Fruit fly (Drosophila melanogaster): ENCODE measurements around the gene RpS3.

RpS3 gene

DNA sequence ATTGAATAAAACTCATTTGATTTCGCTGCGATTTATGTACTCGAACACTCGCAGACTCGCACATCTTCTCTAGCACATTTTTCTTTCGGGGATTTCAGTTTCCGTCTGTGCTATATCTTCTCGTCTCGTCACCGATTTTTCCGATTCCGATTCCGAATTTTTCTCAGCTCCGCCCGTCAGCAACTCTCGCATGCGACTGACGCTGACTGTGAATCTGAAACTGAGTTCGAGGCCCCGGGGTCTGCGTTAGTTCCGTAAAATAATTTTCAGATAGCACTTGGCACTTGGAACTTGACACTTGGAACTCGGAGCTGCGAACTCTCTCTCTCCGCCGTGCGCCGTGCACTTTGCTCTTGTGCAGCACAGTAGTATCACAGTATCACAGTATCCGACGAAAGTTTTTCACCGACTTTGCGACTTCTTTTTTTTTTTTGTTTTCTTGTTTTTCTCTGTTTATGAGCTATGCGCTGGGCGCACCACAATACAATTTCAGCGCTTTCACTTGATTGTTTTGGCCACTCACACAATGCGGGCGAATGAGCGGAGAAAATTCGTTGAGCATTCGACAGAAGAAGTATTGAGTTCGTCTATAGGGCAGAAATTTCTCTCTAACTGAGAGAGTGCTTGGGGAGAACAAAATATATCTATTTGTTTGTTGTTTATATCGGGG lies 26.1 kb downstream of the RpS3 start, which contains the start of gene CG4393 (continued):
- TF ChIP-seq CG6854 (GFP tag; optimal IDR thresholded peaks at IDR 0.05) (peak; percentile 40), CG3032 (tag; optimal IDR thresholded peaks at IDR 0.05) (no peak), fd59A (GFP tag; optimal IDR thresholded peaks at IDR 0.05) (no peak), CG34406 (GFP tag; optimal IDR thresholded peaks at IDR 0.05) (no peak), Ets96B (tag; optimal IDR thresholded peaks at IDR 0.05) (no peak), Eip78C (GFP tag) (peak; percentile 66), acj6 (GFP tag; optimal IDR thresholded peaks at IDR 0.05) (no peak), esn (GFP tag; optimal IDR thresholded peaks at IDR 0.05) (no peak), Gug (GFP tag; IDR thresholded peaks at IDR 0.05) (no peak), achi (GFP tag; optimal IDR thresholded peaks at IDR 0.05) (no peak), CG16779 (tag; optimal IDR thresholded peaks at IDR 0.05) (peak; percentile 23), CG32006 (GFP tag; optimal IDR thresholded peaks at IDR 0.05) (peak; percentile 36), Sox102F (GFP tag; optimal IDR thresholded peaks at IDR 0.05) (no peak), CG6276 (GFP tag; optimal IDR thresholded peaks at IDR 0.05) (peak; percentile 77), Eip75B (GFP tag; optimal IDR thresholded peaks at IDR 0.05) (no peak), CG8319 (GFP tag; optimal IDR thresholded peaks at IDR 0.05) (no peak), dsx (GFP tag; optimal IDR thresholded peaks at IDR 0.05; ENCODE audit: poor library complexity, severe bottlenecking) (no peak), CG7368 (GFP tag; optimal IDR thresholded peaks at IDR 0.05) (no peak), CG15336 (GFP tag; IDR thresholded peaks at IDR 0.05) (peak; percentile 73), Hr38 (GFP tag; optimal IDR thresholded peaks at IDR 0.05) (no peak), spab (GFP tag; optimal IDR thresholded peaks at IDR 0.05) (peak; percentile 41), lz (GFP tag; optimal IDR thresholded peaks at IDR 0.05) (no peak), CG8119 (GFP tag; IDR thresholded peaks at IDR 0.05) (peak; percentile 79), CG8632 (GFP tag; optimal IDR thresholded peaks at IDR 0.05) (no peak), topi (GFP tag; optimal IDR thresholded peaks at IDR 0.05) (no peak)

DNA sequence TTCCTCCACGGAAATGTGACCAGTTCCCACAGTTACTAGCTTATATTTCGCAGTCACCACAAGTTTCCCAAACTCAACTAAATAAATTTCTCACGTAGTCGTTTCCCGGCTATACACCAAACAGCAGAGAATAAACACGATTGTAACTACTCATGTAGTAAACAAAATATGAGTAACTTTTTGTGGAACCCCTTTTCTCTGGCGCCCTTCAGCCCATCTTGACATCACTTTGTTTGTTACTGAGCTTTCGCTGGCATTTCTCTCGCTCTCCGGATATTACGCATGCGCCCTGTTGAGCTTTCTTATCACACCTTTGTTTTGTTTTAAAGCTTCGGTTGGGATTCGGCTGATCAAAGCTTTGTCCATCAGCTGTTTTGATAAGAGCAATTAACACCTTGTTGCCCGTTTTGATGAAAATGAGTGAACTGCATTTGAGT lies 27.4 kb downstream of the RpS3 start:
- no peak for TF ChIP-seq eg (GFP tag; IDR thresholded peaks at IDR 0.05)
- TF ChIP-seq CG1621 (tag; optimal IDR thresholded peaks at IDR 0.05) = no peak
- TF ChIP-seq Smox (GFP tag; optimal IDR thresholded peaks at IDR 0.05) = no peak
- peak; percentile 3 for TF ChIP-seq pdm3 (GFP tag; optimal IDR thresholded peaks at IDR 0.05)
- no peak for TF ChIP-seq OdsH (GFP tag; optimal IDR thresholded peaks at IDR 0.05)
- TF ChIP-seq Eip93F (GFP tag; optimal IDR thresholded peaks at IDR 0.05) = no peak
- TF ChIP-seq Eip78C (GFP tag) = peak; percentile 62
- TF ChIP-seq fkh (GFP tag; optimal IDR thresholded peaks at IDR 0.05) = peak; percentile 62
- TF ChIP-seq CG10669 (GFP tag; optimal IDR thresholded peaks at IDR 0.05) = no peak
- TF ChIP-seq CG11294 (GFP tag; IDR thresholded peaks at IDR 0.05) = no peak
- no peak for TF ChIP-seq Hr39 (GFP tag; optimal IDR thresholded peaks at IDR 0.05)
- TF ChIP-seq CG6792 (GFP tag; optimal IDR thresholded peaks at IDR 0.05) = no peak
- no peak for TF ChIP-seq CG31627 (GFP tag; optimal IDR thresholded peaks at IDR 0.05)
- no peak for TF ChIP-seq CG11762 (GFP tag; optimal IDR thresholded peaks at IDR 0.05; ENCODE audit: insufficient read depth)
- TF ChIP-seq CG9139 (GFP tag; optimal IDR thresholded peaks at IDR 0.05) = no peak
- TF ChIP-seq topi (GFP tag; optimal IDR thresholded peaks at IDR 0.05) = no peak
- peak; percentile 41 for TF ChIP-seq CG16779 (tag; optimal IDR thresholded peaks at IDR 0.05)
- TF ChIP-seq Sox14 (GFP tag; optimal IDR thresholded peaks at IDR 0.05) = peak; percentile 75
- TF ChIP-seq vri (GFP tag; optimal IDR thresholded peaks at IDR 0.05) = peak; percentile 19
- TF ChIP-seq spab (GFP tag; optimal IDR thresholded peaks at IDR 0.05) = no peak
